Worm (Caenorhabditis elegans): ENCODE data around the gene srbc-51.

DNA sequence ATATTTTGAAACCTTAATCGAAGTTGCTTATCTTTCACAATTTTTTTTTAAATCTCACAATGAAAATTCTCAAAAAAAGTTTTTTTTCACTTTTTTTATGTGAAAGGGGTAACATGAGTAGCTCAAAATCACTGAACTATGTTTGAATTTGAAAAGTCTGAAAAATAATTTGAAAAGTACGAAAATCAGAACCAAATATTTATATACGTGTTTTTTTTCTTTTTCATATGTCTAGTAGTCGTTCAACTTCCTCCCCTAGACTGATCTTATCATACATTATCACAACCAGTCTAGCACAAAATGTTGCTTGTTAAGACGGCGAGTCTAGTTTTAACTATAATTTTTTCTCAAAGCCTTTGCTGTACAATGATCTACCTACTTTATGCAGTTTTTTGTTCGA is 4.8 kb upstream of the srbc-51 start, which contains the start of gene srbc-49:
- TF ChIP-seq zag-1 (tag; optimal IDR thresholded peaks at IDR 0.05) (no peak), nhr-10 (tag; optimal IDR thresholded peaks at IDR 0.05) (no peak), nhr-11 (tag; optimal IDR thresholded peaks at IDR 0.05) (no peak), ceh-62 (tag; optimal IDR thresholded peaks at IDR 0.05) (no peak), unc-62 (GFP tag; optimal IDR thresholded peaks at IDR 0.05 in 1 of 2) (no peak), unc-62 (tag; optimal IDR thresholded peaks at IDR 0.05) (no peak)

All from whole organism, L4 larva.